Fruit fly (Drosophila melanogaster): Measurements from ENCODE around the gene mrva.
A peak's percentile ranks its signal among the peaks of the same experiment; 100 is the strongest.

mrva gene

DNA sequence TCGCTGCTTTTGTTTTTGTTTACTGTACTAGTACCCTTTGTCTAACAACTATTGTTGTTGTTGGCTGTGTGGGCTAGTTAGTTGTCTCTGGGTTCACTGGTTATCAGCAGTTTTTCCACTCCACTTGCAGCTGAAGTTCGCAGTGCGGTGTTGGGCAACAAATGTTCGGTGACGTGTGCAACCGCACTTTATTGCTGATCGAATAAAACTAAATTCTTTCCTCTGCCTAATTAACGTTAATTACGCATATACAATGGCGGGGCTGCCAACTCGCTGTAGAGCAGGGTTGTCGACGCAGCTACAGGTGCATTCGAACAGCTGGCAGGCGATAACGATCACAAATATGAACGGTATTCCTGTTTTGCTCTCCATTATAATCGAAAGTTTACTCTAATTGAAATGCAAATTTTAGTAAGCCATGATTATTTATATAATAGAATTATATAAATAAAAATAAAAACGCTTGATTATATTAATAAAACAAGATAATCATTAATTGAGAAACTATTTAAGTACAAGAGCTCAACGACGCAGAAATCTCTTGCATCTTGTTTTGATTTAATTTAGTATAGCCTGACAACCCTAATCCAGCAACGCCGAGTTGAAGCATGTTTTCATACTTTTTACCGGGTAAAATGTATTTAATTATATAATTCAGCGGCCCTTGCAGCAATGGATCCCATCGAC is at the start of gene mrva, which contains the start of the genes CG42307 and mus312:
mrva (minus strand) TSS at position 276 of the 687 bp plus-strand sequence.
CG42307 (plus strand) TSS at position 566 of the 687 bp plus-strand sequence.
mus312 (plus strand) TSS at position 566 of the 687 bp plus-strand sequence.
- TF ChIP-seq CG11902 (GFP tag; optimal IDR thresholded peaks at IDR 0.05), result no peak
- peak; percentile 65 for TF ChIP-seq Blimp-1 (GFP tag; optimal IDR thresholded peaks at IDR 0.05)
- peak; percentile 78 for TF ChIP-seq CG6163 (GFP tag; IDR thresholded peaks at IDR 0.05)
- TF ChIP-seq CG10669 (GFP tag; optimal IDR thresholded peaks at IDR 0.05), result no peak
- TF ChIP-seq CG10631 (GFP tag; optimal IDR thresholded peaks at IDR 0.05), result peak; percentile 85
- no peak for TF ChIP-seq Met (GFP tag; optimal IDR thresholded peaks at IDR 0.05)
- TF ChIP-seq pdm3 (GFP tag; optimal IDR thresholded peaks at IDR 0.05), result no peak
- peak; percentile 80 for TF ChIP-seq CG8119 (GFP tag; IDR thresholded peaks at IDR 0.05)
- TF ChIP-seq CG32006 (GFP tag; optimal IDR thresholded peaks at IDR 0.05), result no peak
- TF ChIP-seq CG15336 (GFP tag; IDR thresholded peaks at IDR 0.05), result peak; percentile 82
- peak; percentile 90 for TF ChIP-seq CG3032 (tag; optimal IDR thresholded peaks at IDR 0.05)
- peak; percentile 52 for TF ChIP-seq Eip93F (GFP tag; optimal IDR thresholded peaks at IDR 0.05)
- no peak for TF ChIP-seq Sox102F (GFP tag; optimal IDR thresholded peaks at IDR 0.05)
- no peak for TF ChIP-seq OdsH (GFP tag; optimal IDR thresholded peaks at IDR 0.05)
- no peak for TF ChIP-seq CG3919 (GFP tag; optimal IDR thresholded peaks at IDR 0.05)
- no peak for TF ChIP-seq vri (GFP tag; optimal IDR thresholded peaks at IDR 0.05)
- no peak for TF ChIP-seq CG6276 (GFP tag; optimal IDR thresholded peaks at IDR 0.05)
- TF ChIP-seq svp (GFP tag), result no peak
- TF ChIP-seq CG34406 (GFP tag; optimal IDR thresholded peaks at IDR 0.05), result peak; percentile 81
- peak; percentile 86 for TF ChIP-seq CG8632 (GFP tag; optimal IDR thresholded peaks at IDR 0.05)
- TF ChIP-seq CG31627 (GFP tag; optimal IDR thresholded peaks at IDR 0.05), result peak; percentile 44
- no peak for TF ChIP-seq Eip75B (GFP tag; optimal IDR thresholded peaks at IDR 0.05)
- TF ChIP-seq lz (GFP tag; optimal IDR thresholded peaks at IDR 0.05), result peak; percentile 62
- no peak for TF ChIP-seq Hr4 (GFP tag; optimal IDR thresholded peaks at IDR 0.05)
- TF ChIP-seq Eip78C (GFP tag), result no peak
- no peak for TF ChIP-seq Ets21C (GFP tag; optimal IDR thresholded peaks at IDR 0.05)
- TF ChIP-seq topi (GFP tag; optimal IDR thresholded peaks at IDR 0.05), result no peak
- no peak for TF ChIP-seq net (GFP tag; optimal IDR thresholded peaks at IDR 0.05)
- TF ChIP-seq spab (GFP tag; optimal IDR thresholded peaks at IDR 0.05), result no peak
- TF ChIP-seq Ets96B (tag; optimal IDR thresholded peaks at IDR 0.05), result peak; percentile 85
- TF ChIP-seq CG6854 (GFP tag; optimal IDR thresholded peaks at IDR 0.05), result peak; percentile 13
- TF ChIP-seq CG6808 (GFP tag; optimal IDR thresholded peaks at IDR 0.05), result no peak
- no peak for TF ChIP-seq dac (GFP tag; optimal IDR thresholded peaks at IDR 0.05)
- no peak for TF ChIP-seq fkh (GFP tag; optimal IDR thresholded peaks at IDR 0.05)
- peak; percentile 79 for TF ChIP-seq Sox14 (GFP tag; optimal IDR thresholded peaks at IDR 0.05)
- TF ChIP-seq CG11294 (GFP tag; IDR thresholded peaks at IDR 0.05), result peak; percentile 82; the same call in 1 of the 2 replicates
- peak; percentile 76 for TF ChIP-seq CG11762 (GFP tag; optimal IDR thresholded peaks at IDR 0.05; ENCODE audit: insufficient read depth)
- no peak for TF ChIP-seq Hr39 (GFP tag; optimal IDR thresholded peaks at IDR 0.05)
- peak; percentile 60 for TF ChIP-seq cyc (GFP tag; optimal IDR thresholded peaks at IDR 0.05)
- peak; percentile 50 for TF ChIP-seq CG7368 (GFP tag; optimal IDR thresholded peaks at IDR 0.05)
- no peak for TF ChIP-seq CG9139 (GFP tag; optimal IDR thresholded peaks at IDR 0.05)
- TF ChIP-seq achi (GFP tag; optimal IDR thresholded peaks at IDR 0.05), result peak; percentile 83
- peak in 1 of 2 experiments; percentile 21 for TF ChIP-seq salr (GFP tag; optimal IDR thresholded peaks at IDR 0.05)
- TF ChIP-seq Gug (GFP tag; IDR thresholded peaks at IDR 0.05), result peak; percentile 77
- no peak for TF ChIP-seq CG4318 (GFP tag; optimal IDR thresholded peaks at IDR 0.05)
- TF ChIP-seq acj6 (GFP tag; optimal IDR thresholded peaks at IDR 0.05), result no peak
- TF ChIP-seq Hr38 (GFP tag; optimal IDR thresholded peaks at IDR 0.05), result no peak
- no peak for TF ChIP-seq CG16779 (tag; optimal IDR thresholded peaks at IDR 0.05)
- TF ChIP-seq Smox (GFP tag; optimal IDR thresholded peaks at IDR 0.05), result no peak
- TF ChIP-seq dsx (GFP tag; optimal IDR thresholded peaks at IDR 0.05; ENCODE audit: poor library complexity, severe bottlenecking), result peak; percentile 48
- TF ChIP-seq ss (GFP tag; optimal IDR thresholded peaks at IDR 0.05), result no peak

Measured in whole organism, prepupa.